Fruit fly (Drosophila melanogaster) S2 (cell line): ENCODE measurements around the gene CG9705.

Source experiments
- CG8478 ChIP-seq: fragments of >200 bp; optimal IDR thresholded peaks from 2 replicates; lab custom pipeline; 2018
- CTCF ChIP-seq, 2 experiments: fragments of >200 bp; optimal IDR thresholded peaks; 2 replicates each; lab custom pipeline; 2018

- TF ChIP-seq CG8478 (lab: Kevin White, UChicago) (no peak), CTCF (optimal IDR thresholded peaks at IDR 0.05; lab: Kevin White, UChicago) (no peak)
Measured at dm6 chr3L:16803708-16804350, 23.9 kb downstream of the CG9705 start.
